Fruit fly (Drosophila melanogaster) whole organism, pupa: ENCODE measurements around the gene CG10584.

ENCODE experiments used
- CG12605 ChIP-seq: fragments of 200-800 bp; sonication (Bioruptor generic); IDR thresholded peaks from 2 replicates; pipeline ENCODE4 v1.3.6; 2022; ENCODE audit warnings: missing biosample characterization, missing genetic modification characterization
- CG32121 ChIP-seq: fragments of 200-800 bp; sonication (Bioruptor generic); IDR thresholded peaks from 2 replicates; pipeline ENCODE4 v1.3.6; 2022; ENCODE audit warnings: missing biosample characterization, missing genetic modification characterization
- CG4496 ChIP-seq: fragments of 200-800 bp; sonication (Bioruptor generic); IDR thresholded peaks from 3 replicates; pipeline ENCODE4 v1.3.6; 2022; ENCODE audit warnings: missing biosample characterization, missing genetic modification characterization
- CG8301 ChIP-seq: fragments of 200-800 bp; sonication (Bioruptor generic); optimal IDR thresholded peaks from 2 replicates; lab custom pipeline; 2018; ENCODE audit warnings: missing biosample characterization, mild to moderate bottlenecking, missing genetic modification characterization
- D1 ChIP-seq: fragments of 200-800 bp; sonication (Bioruptor generic); optimal IDR thresholded peaks from 2 replicates; lab custom pipeline; 2018; ENCODE audit warnings: missing biosample characterization, mild to moderate bottlenecking, missing genetic modification characterization, moderate library complexity
- EcR ChIP-seq: fragments of 200-800 bp; sonication (Bioruptor generic); optimal IDR thresholded peaks from 3 replicates; lab custom pipeline; 2019; ENCODE audit warnings: missing biosample characterization, missing genetic modification characterization, mild to moderate bottlenecking, moderate library complexity, missing genetic modification reagents
- Pif1B ChIP-seq: fragments of 200-800 bp; sonication (Bioruptor generic); optimal IDR thresholded peaks from 3 replicates; lab custom pipeline; 2016; ENCODE audit warnings: missing biosample characterization, missing genetic modification characterization
- gl ChIP-seq: fragments of 200-800 bp; sonication (Bioruptor generic); optimal IDR thresholded peaks from 2 replicates; lab custom pipeline; 2018; ENCODE audit warnings: missing biosample characterization, mild to moderate bottlenecking, missing genetic modification characterization
- rn ChIP-seq: fragments of 200-800 bp; sonication (Bioruptor generic); IDR thresholded peaks from 2 replicates; pipeline ENCODE4 v1.3.6; 2022; ENCODE audit warnings: missing biosample characterization, missing genetic modification characterization

DNA sequence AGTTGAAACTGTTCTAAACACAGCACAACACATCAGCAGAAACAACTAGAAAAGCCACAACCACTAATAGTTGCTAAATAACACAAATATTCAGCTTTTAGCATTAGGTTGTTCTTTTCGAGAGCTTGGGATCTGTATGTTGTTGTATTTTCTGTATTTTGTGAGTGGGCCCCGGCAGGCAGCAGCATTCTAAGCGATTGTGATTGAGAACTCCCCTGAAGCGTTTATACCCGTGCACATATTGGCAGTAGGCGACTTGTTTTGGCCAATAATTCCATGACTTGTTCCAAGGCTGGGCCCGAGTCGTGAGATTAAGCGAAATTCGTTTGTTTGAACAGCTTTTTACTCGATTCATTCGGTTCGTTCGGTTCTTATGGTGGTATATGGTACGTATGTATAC is 30.8 kb upstream of the CG10584 start:
- TF ChIP-seq CG8301 (tag; lab: Kevin White, UChicago) (no peak), CG12605 (no peak), EcR (GFP tag; lab: Kevin White, UChicago) (no peak), CG4496 (no peak), Pif1B (GFP tag; lab: Kevin White, UChicago) (no peak), gl (tag; lab: Kevin White, UChicago) (no peak), D1 (tag; lab: Kevin White, UChicago) (no peak), rn (GFP tag; lab: Robert Waterston, UW) (no peak), CG32121 (no peak)
